Worm (Caenorhabditis elegans) whole organism, young adult: ENCODE data around the gene parp-2.

Experiments used
- C06A6.2 ChIP-seq: fragments of 200-800 bp; sonication (Bioruptor generic); conservative IDR thresholded peaks from 2 replicates; pipeline ENCODE4 v1.3.6; 2022; ENCODE audit warnings: missing genetic modification characterization, missing compliant biosample characterization
- fkh-3 ChIP-seq: sonication (generic microtip); optimal IDR thresholded peaks from 2 replicates; lab custom pipeline; 2016; ENCODE audit warnings: mild to moderate bottlenecking, missing genetic modification characterization, missing compliant biosample characterization
- zfh-2 ChIP-seq: fragments of 200-800 bp; sonication (Bioruptor generic); conservative IDR thresholded peaks from 2 replicates; pipeline ENCODE4 v1.3.6; 2022; ENCODE audit warnings: missing genetic modification reagents, missing genetic modification characterization, missing compliant biosample characterization

DNA sequence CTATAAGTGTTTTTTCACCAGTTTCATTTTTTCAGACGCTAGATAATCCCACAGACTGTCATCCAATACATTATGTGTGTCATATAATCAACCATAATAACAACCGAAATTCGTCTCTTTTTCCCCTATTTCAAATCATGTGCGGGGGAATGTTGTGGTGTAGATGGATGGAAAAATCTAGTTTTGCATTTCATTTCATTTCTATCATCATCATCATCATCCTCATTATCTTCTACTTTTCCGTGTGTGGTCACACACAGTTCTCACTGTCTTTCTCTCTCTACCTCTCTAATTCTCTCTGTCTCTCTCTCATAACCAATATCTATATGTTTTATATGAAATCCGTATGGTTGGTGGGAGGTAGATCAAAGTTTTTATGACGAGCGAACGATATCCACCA lies 19.4 kb upstream of the parp-2 start:
- TF ChIP-seq zfh-2 (GFP tag; lab: Robert Waterston, UW) (no peak), C06A6.2 (GFP tag; lab: Robert Waterston, UW) (no peak), fkh-3 (no peak)
